Worm (Caenorhabditis elegans) whole organism, L4 larva: ENCODE data around the gene R07E5.6.

Source experiments
- fkh-10 ChIP-seq: fragments of 150-350 bp; optimal IDR thresholded peaks from 2 replicates; lab custom pipeline; 2014; ENCODE audit warnings: missing biosample characterization, missing genetic modification reagents, missing genetic modification characterization
- lsy-2 ChIP-seq, 2 experiments: fragments of 150-350 bp in 1 of 2; sonication (generic microtip) in 1 of 2; optimal IDR thresholded peaks; 2 replicates each; lab custom pipeline; 2014 to 2017; ENCODE audit warnings: missing biosample characterization in 2 of 2, missing genetic modification characterization in 2 of 2
- nhr-11 ChIP-seq: fragments of 150-350 bp; optimal IDR thresholded peaks from 2 replicates; lab custom pipeline; 2014; ENCODE audit warnings: missing biosample characterization, missing genetic modification characterization
- nhr-28 ChIP-seq: fragments of 150-350 bp; optimal IDR thresholded peaks from 2 replicates; lab custom pipeline; 2014; ENCODE audit warnings: missing biosample characterization, missing genetic modification characterization
- unc-62 ChIP-seq, 3 experiments: fragments of 150-350 bp in 1 of 3; sonication (generic microtip); optimal IDR thresholded peaks in 2 of 3; peaks in 1 of 3; 1 replicate in 1 of 3; 2 replicates in 2 of 3; lab custom pipeline; 2014 to 2017; ENCODE audit warnings: missing biosample characterization in 3 of 3, missing genetic modification characterization in 3 of 3, missing genetic modification reagents in 3 of 3, missing genotype in 1 of 3

DNA sequence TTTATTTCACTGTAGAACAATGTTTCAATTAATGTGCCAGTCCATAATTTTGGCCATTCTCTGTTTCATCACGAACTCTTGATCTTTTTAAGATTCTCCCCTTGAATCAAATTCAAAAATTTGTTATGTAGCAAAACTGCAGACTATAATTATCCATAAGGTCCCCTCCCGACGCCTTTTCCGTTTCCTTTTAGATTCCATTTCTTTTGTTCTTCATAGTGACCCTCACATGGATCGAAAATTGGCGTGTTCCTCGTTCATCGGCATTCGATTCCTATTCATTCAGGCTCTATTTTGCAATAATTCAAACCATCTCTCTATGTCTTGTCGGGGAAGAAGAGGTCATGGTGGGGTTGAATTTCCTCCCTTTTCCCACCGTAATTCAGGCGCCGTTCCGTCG lies 45.9 kb downstream of the R07E5.6 start:
- TF ChIP-seq nhr-28 (no peak), lsy-2 (tag; optimal IDR thresholded peaks at IDR 0.05; lab: Kevin White, UChicago) (no peak), fkh-10 (GFP tag; lab: Kevin White, UChicago) (no peak), nhr-11 (tag; lab: Kevin White, UChicago) (no peak), unc-62 (GFP tag; optimal IDR thresholded peaks at IDR 0.05 in 1 of 2; lab: Kevin White, UChicago) (no peak), unc-62 (tag; optimal IDR thresholded peaks at IDR 0.05; lab: Kevin White, UChicago) (no peak)
